Fruit fly (Drosophila melanogaster): Measurements from ENCODE around the gene CG7600.

The CG7600 gene

dm6 chr3L:11260737-11261455 lies 50.3 kb downstream of the CG7600 start (continued):
- TF ChIP-seq dysf (GFP tag; IDR thresholded peaks at IDR 0.05): peak; percentile 91
- TF ChIP-seq Hr39 (optimal IDR thresholded peaks at IDR 0.05): no peak
- TF ChIP-seq CG10321 (GFP tag; IDR thresholded peaks at IDR 0.05): peak; percentile 38; the same call in 1 of the 2 replicates
- peak; percentile 31 for TF ChIP-seq CG10654 (GFP tag; optimal IDR thresholded peaks at IDR 0.05)
- peak; percentile 59 for TF ChIP-seq ac (GFP tag; optimal IDR thresholded peaks at IDR 0.05)
- TF ChIP-seq CG2875 (GFP tag; optimal IDR thresholded peaks at IDR 0.05): no peak
- 0 out of 4 replicates have a peak, but pooled peaks have one; percentile 25 for TF ChIP-seq Gug (GFP tag; IDR thresholded peaks at IDR 0.05)
- TF ChIP-seq MBD-R2 (GFP tag; IDR thresholded peaks at IDR 0.05): no peak; the same call in 1 of the 2 replicates
- peak; percentile 56 for TF ChIP-seq CG2678 (tag; optimal IDR thresholded peaks at IDR 0.05)
- TF ChIP-seq her (GFP tag; optimal IDR thresholded peaks at IDR 0.05): no peak
- TF ChIP-seq Six4 (GFP tag; optimal IDR thresholded peaks at IDR 0.05): no peak
- no peak for TF ChIP-seq shn (GFP tag; optimal IDR thresholded peaks at IDR 0.05)
- TF ChIP-seq Dbx (GFP tag; IDR thresholded peaks at IDR 0.05): peak; percentile 34; the same call in 1 of the 3 replicates
- peak; percentile 84 for TF ChIP-seq E2f1 (GFP tag; IDR thresholded peaks at IDR 0.05)
- TF ChIP-seq Dek (tag; optimal IDR thresholded peaks at IDR 0.05): peak; percentile 29
- TF ChIP-seq corto (GFP tag; optimal IDR thresholded peaks at IDR 0.05): no peak
- no peak for TF ChIP-seq run (tag; optimal IDR thresholded peaks at IDR 0.05)
- peak; percentile 36 for TF ChIP-seq CoRest (tag; optimal IDR thresholded peaks at IDR 0.05)
- TF ChIP-seq Camta (GFP tag; optimal IDR thresholded peaks at IDR 0.05): peak; percentile 70
- TF ChIP-seq Nf-YB (GFP tag; optimal IDR thresholded peaks at IDR 0.05): peak; percentile 38
- peak; percentile 58 for TF ChIP-seq Drgx (GFP tag; IDR thresholded peaks at IDR 0.05)
- peak; percentile 56 for TF ChIP-seq CG1647 (GFP tag; optimal IDR thresholded peaks at IDR 0.05)
- TF ChIP-seq z (GFP tag; IDR thresholded peaks at IDR 0.05): no peak
- TF ChIP-seq CG6683 (GFP tag; optimal IDR thresholded peaks at IDR 0.05): no peak
- TF ChIP-seq CG43689 (GFP tag; IDR thresholded peaks at IDR 0.05): no peak; the same call in 1 of the 2 replicates
- TF ChIP-seq CG11093 (GFP tag; IDR thresholded peaks at IDR 0.05): no peak
- peak; percentile 85 for TF ChIP-seq sim (GFP tag; IDR thresholded peaks at IDR 0.05)
- TF ChIP-seq ham (GFP tag; IDR thresholded peaks at IDR 0.05): no peak
- TF ChIP-seq lab (GFP tag; optimal IDR thresholded peaks at IDR 0.05): peak; percentile 72
- no peak for TF ChIP-seq Hand (GFP tag; optimal IDR thresholded peaks at IDR 0.05)
- TF ChIP-seq CG9797 (GFP tag; optimal IDR thresholded peaks at IDR 0.05): no peak
- no peak for TF ChIP-seq CG30431 (GFP tag; optimal IDR thresholded peaks at IDR 0.05)
- no peak for TF ChIP-seq sug (tag; optimal IDR thresholded peaks at IDR 0.05)
- peak; percentile 92 for TF ChIP-seq CG4404 (GFP tag; IDR thresholded peaks at IDR 0.05)
- peak; percentile 68 for TF ChIP-seq Hmr (GFP tag; optimal IDR thresholded peaks at IDR 0.05)
- TF ChIP-seq HLH54F (GFP tag; optimal IDR thresholded peaks at IDR 0.05): no peak
- TF ChIP-seq hth (optimal IDR thresholded peaks at IDR 0.05): no peak
- TF ChIP-seq nerfin-2 (GFP tag; IDR thresholded peaks at IDR 0.05; ENCODE audit: partially characterized antibody): no peak
- peak; percentile 46 for TF ChIP-seq Med (GFP tag)
- no peak for TF ChIP-seq CG18619 (GFP tag; optimal IDR thresholded peaks at IDR 0.05)
- peak; percentile 34 for TF ChIP-seq chn (GFP tag; optimal IDR thresholded peaks at IDR 0.05)
- TF ChIP-seq CG12659 (GFP tag; optimal IDR thresholded peaks at IDR 0.05): no peak
- peak; percentile 41 for TF ChIP-seq CG18262 (tag; optimal IDR thresholded peaks at IDR 0.05)
- TF ChIP-seq CG2116 (GFP tag; optimal IDR thresholded peaks at IDR 0.05): peak; percentile 45
- peak; percentile 5 for TF ChIP-seq CG10209 (GFP tag; optimal IDR thresholded peaks at IDR 0.05)
- TF ChIP-seq Scr (GFP tag; IDR thresholded peaks at IDR 0.05; ENCODE audit: partially characterized antibody): 0 out of 2 replicates have a peak, but pooled peaks have one; percentile 29
- TF ChIP-seq prd (optimal IDR thresholded peaks at IDR 0.05): no peak
- peak; percentile 95 for TF ChIP-seq prd (GFP tag; IDR thresholded peaks at IDR 0.05)
- peak; percentile 72 for TF ChIP-seq Xbp1 (GFP tag; optimal IDR thresholded peaks at IDR 0.05)
- no peak for TF ChIP-seq pan (optimal IDR thresholded peaks at IDR 0.05)
- peak in 1 of 2 experiments; percentile 89 for TF ChIP-seq pan (GFP tag; optimal IDR thresholded peaks at IDR 0.05 in 1 of 2, IDR thresholded peaks at IDR 0.05 in 1 of 2)
